Fruit fly (Drosophila melanogaster) whole organism, embryonic: ENCODE results near the gene CG3764.

ENCODE experiments used
- Adf1 ChIP-seq: fragments of 200-800 bp; sonication (Bioruptor generic); IDR thresholded peaks from 2 replicates; pipeline ENCODE4 v1.3.6; 2022; ENCODE audit warnings: missing biosample characterization, missing genetic modification characterization
- Bdp1 ChIP-seq: fragments of 200-800 bp; sonication (Bioruptor generic); optimal IDR thresholded peaks from 3 replicates; lab custom pipeline; 2016; ENCODE audit warnings: missing biosample characterization, missing genetic modification characterization
- CG10147 ChIP-seq: fragments of 200-800 bp; sonication (Bioruptor generic); optimal IDR thresholded peaks from 2 replicates; lab custom pipeline; 2019; ENCODE audit warnings: missing biosample characterization, mild to moderate bottlenecking, missing genetic modification characterization, moderate library complexity
- CG10565 ChIP-seq: fragments of 200-800 bp; sonication (Bioruptor generic); optimal IDR thresholded peaks from 3 replicates; lab custom pipeline; 2016; ENCODE audit warnings: missing biosample characterization, mild to moderate bottlenecking, missing genetic modification characterization
- CG10979 ChIP-seq: fragments of 200-800 bp; sonication (Bioruptor generic); optimal IDR thresholded peaks from 2 replicates; lab custom pipeline; 2018; ENCODE audit warnings: missing biosample characterization, mild to moderate bottlenecking, missing genetic modification characterization, moderate library complexity
- CG11085 ChIP-seq: fragments of 200-800 bp; sonication (Bioruptor generic); IDR thresholded peaks from 2 replicates; pipeline ENCODE4 v1.3.6; 2022; ENCODE audit warnings: missing biosample characterization, missing genetic modification characterization
- CG15011 ChIP-seq: fragments of 200-800 bp; sonication (Bioruptor generic); optimal IDR thresholded peaks from 3 replicates; lab custom pipeline; 2018; ENCODE audit warnings: missing biosample characterization, mild to moderate bottlenecking, missing genetic modification characterization
- CG15479 ChIP-seq: fragments of 200-800 bp; sonication (Bioruptor generic); optimal IDR thresholded peaks from 3 replicates; lab custom pipeline; 2019; ENCODE audit warnings: missing biosample characterization, mild to moderate bottlenecking, missing genetic modification characterization, moderate library complexity
- CG17361 ChIP-seq: fragments of 200-800 bp; sonication (Bioruptor generic); IDR thresholded peaks from 3 replicates; pipeline ENCODE4 v1.3.6; 2022; ENCODE audit warnings: missing biosample characterization, missing genetic modification characterization
- CG17612 ChIP-seq: fragments of 200-800 bp; sonication (Bioruptor generic); IDR thresholded peaks from 2 replicates; pipeline ENCODE4 v1.3.6; 2022; ENCODE audit warnings: missing biosample characterization, missing genetic modification characterization
- CG30431 ChIP-seq: fragments of 200-800 bp; sonication (Bioruptor generic); optimal IDR thresholded peaks from 2 replicates; lab custom pipeline; 2017; ENCODE audit warnings: missing biosample characterization, missing genetic modification characterization
- CG33557 ChIP-seq: fragments of 200-800 bp; sonication (Bioruptor generic); optimal IDR thresholded peaks from 2 replicates; lab custom pipeline; 2019; ENCODE audit warnings: missing biosample characterization, mild to moderate bottlenecking, missing genetic modification characterization, moderate library complexity
- CG3995 ChIP-seq: fragments of 200-800 bp; sonication (Bioruptor generic); optimal IDR thresholded peaks from 3 replicates; lab custom pipeline; 2016; ENCODE audit warnings: missing biosample characterization, missing genetic modification characterization
- CG6654 ChIP-seq: fragments of 200-800 bp; sonication (Bioruptor generic); optimal IDR thresholded peaks from 2 replicates; lab custom pipeline; 2017; ENCODE audit warnings: missing biosample characterization, mild to moderate bottlenecking, missing genetic modification characterization
- CG7372 ChIP-seq: fragments of 200-800 bp; sonication (Bioruptor generic); IDR thresholded peaks from 2 replicates; pipeline ENCODE4 v1.3.6; 2022; ENCODE audit warnings: missing biosample characterization, missing genetic modification characterization
- CG9609 ChIP-seq: fragments of 200-800 bp; sonication (Bioruptor generic); optimal IDR thresholded peaks from 3 replicates; lab custom pipeline; 2016; ENCODE audit warnings: missing biosample characterization, missing genetic modification characterization
- Dfd ChIP-seq, 2 experiments: fragments of >200 bp; optimal IDR thresholded peaks; 2 replicates each; lab custom pipeline; 2017; ENCODE audit warnings: missing biosample characterization in 2 of 2, missing genetic modification characterization in 2 of 2
- H15 ChIP-seq: fragments of 200-800 bp; sonication (Bioruptor generic); IDR thresholded peaks from 3 replicates; pipeline ENCODE4 v1.3.6; 2022; ENCODE audit warnings: missing biosample characterization, missing genetic modification characterization
- Hey ChIP-seq: fragments of 200-800 bp; sonication (Bioruptor generic); optimal IDR thresholded peaks from 3 replicates; lab custom pipeline; 2018; ENCODE audit warnings: missing biosample characterization, mild to moderate bottlenecking, missing genetic modification characterization
- MESR4 ChIP-seq: fragments of 200-800 bp; sonication (Bioruptor generic); optimal IDR thresholded peaks from 2 replicates; lab custom pipeline; 2018; ENCODE audit warnings: missing biosample characterization, mild to moderate bottlenecking, missing genetic modification characterization, moderate library complexity
- MTF-1 ChIP-seq: fragments of 200-800 bp; sonication (Bioruptor generic); optimal IDR thresholded peaks from 2 replicates; lab custom pipeline; 2018; ENCODE audit warnings: missing biosample characterization, mild to moderate bottlenecking, missing genetic modification characterization, borderline replicate concordance
- Max ChIP-seq: fragments of 200-800 bp; sonication (Bioruptor generic); optimal IDR thresholded peaks from 2 replicates; lab custom pipeline; 2016; ENCODE audit warnings: missing biosample characterization, mild to moderate bottlenecking, missing genetic modification characterization
- Myb ChIP-seq: fragments of 200-800 bp; sonication (Bioruptor generic); optimal IDR thresholded peaks from 2 replicates; lab custom pipeline; 2016; ENCODE audit warnings: missing biosample characterization, missing genetic modification characterization
- NfI ChIP-seq: fragments of 200-800 bp; sonication (Bioruptor generic); optimal IDR thresholded peaks from 3 replicates; lab custom pipeline; 2018; ENCODE audit warnings: missing biosample characterization, mild to moderate bottlenecking, missing genetic modification characterization, moderate library complexity
- Optix ChIP-seq: fragments of 200-800 bp; sonication (Bioruptor generic); IDR thresholded peaks from 3 replicates; pipeline ENCODE4 v1.3.6; 2022; ENCODE audit warnings: missing biosample characterization, missing genetic modification characterization
- Stat92E ChIP-seq, 3 experiments: fragments of >200 bp in 2 of 3; fragments of 200-800 bp in 1 of 3; sonication (Bioruptor generic) in 1 of 3; optimal IDR thresholded peaks; 2 replicates each; lab custom pipeline; 2017 to 2019; ENCODE audit warnings: missing biosample characterization in 3 of 3, missing genetic modification characterization in 3 of 3, mild to moderate bottlenecking in 1 of 3, moderate library complexity in 1 of 3
- ab ChIP-seq: fragments of 200-800 bp; sonication (Bioruptor generic); optimal IDR thresholded peaks from 2 replicates; lab custom pipeline; 2016; ENCODE audit warnings: missing biosample characterization, missing genetic modification characterization
- abd-A ChIP-seq: fragments of 200-800 bp; sonication (Bioruptor generic); optimal IDR thresholded peaks from 3 replicates; lab custom pipeline; 2019; ENCODE audit warnings: missing biosample characterization, mild to moderate bottlenecking, missing genetic modification characterization, moderate library complexity
- ara ChIP-seq: fragments of 200-800 bp; sonication (Bioruptor generic); IDR thresholded peaks from 2 replicates; pipeline ENCODE4 v1.3.6; 2022; ENCODE audit warnings: missing biosample characterization, missing genetic modification characterization
- ase ChIP-seq: fragments of 200-800 bp; sonication (Bioruptor generic); IDR thresholded peaks from 3 replicates; pipeline ENCODE4 v1.3.6; 2022; ENCODE audit warnings: missing biosample characterization, missing genetic modification characterization
- ash1 ChIP-seq: fragments of 200-800 bp; sonication (Bioruptor generic); optimal IDR thresholded peaks from 2 replicates; lab custom pipeline; 2018; ENCODE audit warnings: missing biosample characterization, mild to moderate bottlenecking, missing genetic modification characterization
- bigmax ChIP-seq: fragments of 200-800 bp; sonication (Bioruptor generic); optimal IDR thresholded peaks from 2 replicates; lab custom pipeline; 2018; ENCODE audit warnings: missing biosample characterization, mild to moderate bottlenecking, missing genetic modification characterization
- chn ChIP-seq: fragments of 200-800 bp; sonication (Bioruptor generic); optimal IDR thresholded peaks from 2 replicates; lab custom pipeline; 2016; ENCODE audit warnings: missing biosample characterization, missing genetic modification characterization
- croc ChIP-seq: fragments of 200-800 bp; sonication (Bioruptor generic); conservative IDR thresholded peaks from 3 replicates; pipeline ENCODE4 v1.3.6; 2022; ENCODE audit warnings: missing biosample characterization, missing genetic modification characterization
- dati ChIP-seq: fragments of 200-800 bp; sonication (Bioruptor generic); IDR thresholded peaks from 2 replicates; pipeline ENCODE4 v1.3.6; 2022; ENCODE audit warnings: missing biosample characterization, missing genetic modification characterization
- ems ChIP-seq: fragments of 200-800 bp; sonication (Bioruptor generic); optimal IDR thresholded peaks from 3 replicates; lab custom pipeline; 2016; ENCODE audit warnings: missing biosample characterization, missing genetic modification characterization
- ewg ChIP-seq: fragments of 200-800 bp; sonication (Bioruptor generic); optimal IDR thresholded peaks from 3 replicates; lab custom pipeline; 2017; ENCODE audit warnings: mild to moderate bottlenecking, missing biosample characterization, missing genetic modification reagents, missing genetic modification characterization
- gcm2 ChIP-seq: fragments of 200-800 bp; sonication (Bioruptor generic); optimal IDR thresholded peaks from 2 replicates; lab custom pipeline; 2016; ENCODE audit warnings: missing biosample characterization, missing genetic modification characterization
- gt ChIP-seq: fragments of 200-800 bp; sonication (Bioruptor generic); IDR thresholded peaks from 2 replicates; pipeline ENCODE4 v1.3.6; 2022; ENCODE audit warnings: missing biosample characterization, missing genetic modification characterization
- jumu ChIP-seq: fragments of 200-800 bp; sonication (Bioruptor generic); optimal IDR thresholded peaks from 3 replicates; lab custom pipeline; 2016; ENCODE audit warnings: missing biosample characterization, missing genetic modification characterization
- lab ChIP-seq: fragments of 200-800 bp; sonication (Bioruptor generic); optimal IDR thresholded peaks from 3 replicates; lab custom pipeline; 2017; ENCODE audit warnings: missing biosample characterization, missing genetic modification characterization, mild to moderate bottlenecking, moderate library complexity, missing genetic modification reagents
- lilli ChIP-seq: fragments of 200-800 bp; sonication (Bioruptor generic); optimal IDR thresholded peaks from 3 replicates; lab custom pipeline; 2016; ENCODE audit warnings: missing biosample characterization, missing genetic modification characterization
- nmo ChIP-seq: fragments of 200-800 bp; sonication (Bioruptor generic); optimal IDR thresholded peaks from 2 replicates; lab custom pipeline; 2018; ENCODE audit warnings: missing biosample characterization, mild to moderate bottlenecking, missing genetic modification characterization, moderate library complexity
- peb ChIP-seq: fragments of 200-800 bp; sonication (Bioruptor generic); IDR thresholded peaks from 2 replicates; pipeline ENCODE4 v1.3.6; 2022; ENCODE audit warnings: missing biosample characterization, missing genetic modification characterization
- phol ChIP-seq: fragments of 200-800 bp; sonication (Bioruptor generic); optimal IDR thresholded peaks from 3 replicates; lab custom pipeline; 2018; ENCODE audit warnings: missing biosample characterization, mild to moderate bottlenecking, missing genetic modification characterization, moderate library complexity
- psq ChIP-seq: fragments of 200-800 bp; sonication (Bioruptor generic); optimal IDR thresholded peaks from 2 replicates; lab custom pipeline; 2017; ENCODE audit warnings: missing biosample characterization, missing genetic modification characterization
- sens-2 ChIP-seq: fragments of 200-800 bp; sonication (Bioruptor generic); IDR thresholded peaks from 2 replicates; pipeline ENCODE4 v1.3.6; 2022; ENCODE audit warnings: missing biosample characterization, missing genetic modification characterization
- sob ChIP-seq: fragments of 200-800 bp; sonication (Bioruptor generic); IDR thresholded peaks from 2 replicates; pipeline ENCODE4 v1.3.6; 2022; ENCODE audit warnings: missing biosample characterization, missing genetic modification characterization
- ttk ChIP-seq: fragments of 200-800 bp; sonication (Bioruptor generic); IDR thresholded peaks from 2 replicates; pipeline ENCODE4 v2.1.2; 2022; ENCODE audit warnings: missing biosample characterization, missing genetic modification characterization
- wdn ChIP-seq: fragments of 200-800 bp; sonication (Bioruptor generic); IDR thresholded peaks from 2 replicates; pipeline ENCODE4 v1.3.6; 2022; ENCODE audit warnings: missing biosample characterization, missing genetic modification characterization
- z ChIP-seq: fragments of 200-800 bp; sonication (Bioruptor generic); IDR thresholded peaks from 3 replicates; pipeline ENCODE4 v1.3.6; 2022; ENCODE audit warnings: missing biosample characterization, missing genetic modification characterization
- zen ChIP-seq: fragments of 200-800 bp; sonication (Bioruptor generic); optimal IDR thresholded peaks from 3 replicates; lab custom pipeline; 2018; ENCODE audit warnings: missing biosample characterization, mild to moderate bottlenecking, missing genetic modification characterization, moderate library complexity

CG3764 gene

dm6 chr3L:16969652-16970109 is 42.7 kb downstream of the CG3764 start, which contains the start of gene Exn (continued):
- TF ChIP-seq CG15011 = no peak
- 0 out of 2 replicates have a peak, but pooled peaks have one; percentile 10 for TF ChIP-seq wdn
- no peak for TF ChIP-seq Myb (GFP tag; lab: Kevin White, UChicago)
- TF ChIP-seq CG11085 (GFP tag; lab: Robert Waterston, UW) = no peak
- TF ChIP-seq ttk = no peak
- no peak for TF ChIP-seq Bdp1 (GFP tag; lab: Kevin White, UChicago)
- TF ChIP-seq nmo (GFP tag; lab: Kevin White, UChicago) = no peak
- TF ChIP-seq CG3995 (GFP tag; lab: Kevin White, UChicago) = no peak
- no peak for TF ChIP-seq CG17361 (GFP tag; lab: Robert Waterston, UW)
- TF ChIP-seq psq (GFP tag; lab: Kevin White, UChicago) = no peak
- TF ChIP-seq abd-A (tag; lab: Kevin White, UChicago) = no peak
- TF ChIP-seq chn (GFP tag; lab: Kevin White, UChicago) = no peak
- no peak for TF ChIP-seq CG15479 (GFP tag; lab: Kevin White, UChicago)
- no peak for TF ChIP-seq croc (GFP tag; lab: Robert Waterston, UW)
- TF ChIP-seq ewg (GFP tag; lab: Kevin White, UChicago) = no peak
- TF ChIP-seq bigmax (GFP tag; lab: Kevin White, UChicago) = peak; percentile 17
- no peak for TF ChIP-seq gcm2 (GFP tag; lab: Kevin White, UChicago)
- no peak for TF ChIP-seq Optix (GFP tag; lab: Robert Waterston, UW)
- no peak for TF ChIP-seq zen (tag; lab: Kevin White, UChicago)
- no peak for TF ChIP-seq dati (GFP tag; lab: Robert Waterston, UW)
- no peak for TF ChIP-seq CG33557 (GFP tag; lab: Kevin White, UChicago)
- peak; percentile 28 for TF ChIP-seq MTF-1 (GFP tag; lab: Kevin White, UChicago)
- TF ChIP-seq CG7372 (GFP tag; lab: Robert Waterston, UW) = no peak
- no peak for TF ChIP-seq ash1
- TF ChIP-seq CG10147 (GFP tag; lab: Kevin White, UChicago) = no peak
- TF ChIP-seq Adf1 (GFP tag; lab: Robert Waterston, UW) = peak; percentile 62; the same call in 1 of the 2 replicates
- 0 out of 3 replicates have a peak, but pooled peaks have one; percentile 31 for TF ChIP-seq ase (GFP tag; lab: Robert Waterston, UW)
- TF ChIP-seq H15 (GFP tag; lab: Robert Waterston, UW) = no peak
- TF ChIP-seq CG10565 (GFP tag; lab: Kevin White, UChicago) = no peak
- TF ChIP-seq CG9609 (GFP tag; lab: Kevin White, UChicago) = no peak
- TF ChIP-seq gt (GFP tag; lab: Robert Waterston, UW) = no peak
- no peak for TF ChIP-seq NfI (GFP tag; lab: Kevin White, UChicago)
- peak; percentile 12 for TF ChIP-seq jumu (GFP tag; lab: Kevin White, UChicago)
- no peak for TF ChIP-seq CG10979 (tag; lab: Kevin White, UChicago)
- no peak for TF ChIP-seq Max
- TF ChIP-seq ems (GFP tag; lab: Kevin White, UChicago) = no peak
- no peak for TF ChIP-seq lilli (GFP tag; lab: Kevin White, UChicago)
- no peak for TF ChIP-seq MESR4
- no peak for TF ChIP-seq CG17612
- 0 out of 3 replicates have a peak, but pooled peaks have one; percentile 31 for TF ChIP-seq z
- TF ChIP-seq lab = peak; percentile 78
- peak; percentile 50 for TF ChIP-seq sob (GFP tag; lab: Robert Waterston, UW)
- no peak for TF ChIP-seq Dfd (GFP tag; optimal IDR thresholded peaks at IDR 0.05; lab: Kevin White, UChicago)
- TF ChIP-seq ara (GFP tag; lab: Robert Waterston, UW) = no peak
- TF ChIP-seq peb (GFP tag; lab: Robert Waterston, UW) = no peak
- TF ChIP-seq Stat92E (GFP tag; optimal IDR thresholded peaks at IDR 0.05; lab: Kevin White, UChicago) = no peak
- no peak for TF ChIP-seq phol
- TF ChIP-seq CG6654 = no peak
- no peak for TF ChIP-seq Hey
- no peak for TF ChIP-seq ab
- TF ChIP-seq sens-2 (GFP tag; lab: Robert Waterston, UW) = no peak
- TF ChIP-seq CG30431 (GFP tag; lab: Kevin White, UChicago) = no peak
